Worm (Caenorhabditis elegans) whole organism, young adult: ENCODE data around the gene C49C3.20.

Experiments
- B0261.1 ChIP-seq: sonication (generic microtip); optimal IDR thresholded peaks from 2 replicates; lab custom pipeline; 2016; ENCODE audit warnings: mild to moderate bottlenecking, missing genetic modification characterization, moderate library complexity, missing compliant biosample characterization
- B0336.3 ChIP-seq: fragments of 200-800 bp; sonication (Bioruptor generic); IDR thresholded peaks from 2 replicates; pipeline ENCODE4 v1.3.6; 2022; ENCODE audit warnings: missing genetic modification characterization, missing compliant biosample characterization
- C17E4.6 ChIP-seq: fragments of 200-800 bp; sonication (Bioruptor generic); IDR thresholded peaks from 2 replicates; pipeline ENCODE4 v1.3.6; 2022; ENCODE audit warnings: missing genetic modification reagents, missing genetic modification characterization, missing compliant biosample characterization
- F22D6.2 ChIP-seq: sonication (generic microtip); optimal IDR thresholded peaks from 2 replicates; lab custom pipeline; 2016; ENCODE audit warnings: mild to moderate bottlenecking, missing genetic modification characterization, missing compliant biosample characterization
- F33H1.4 ChIP-seq: fragments of 200-800 bp; sonication (Bioruptor generic); IDR thresholded peaks from 2 replicates; pipeline ENCODE4 v1.3.6; 2022; ENCODE audit warnings: missing genetic modification reagents, missing genetic modification characterization, missing compliant biosample characterization
- F37B4.10 ChIP-seq: fragments of 200-800 bp; sonication (Bioruptor generic); IDR thresholded peaks from 2 replicates; pipeline ENCODE4 v1.3.6; 2022; ENCODE audit warnings: missing genetic modification characterization, missing compliant biosample characterization
- F49E8.2 ChIP-seq: sonication (generic microtip); optimal IDR thresholded peaks from 3 replicates; lab custom pipeline; 2017; ENCODE audit warnings: missing genetic modification characterization, mild to moderate bottlenecking, missing compliant biosample characterization, antibody characterized with exemption, moderate library complexity; ENCODE audit not compliant: insufficient read depth
- F55B11.4 ChIP-seq: sonication (generic microtip); optimal IDR thresholded peaks from 2 replicates; lab custom pipeline; 2016; ENCODE audit warnings: missing compliant biosample characterization, missing genetic modification characterization, borderline replicate concordance; ENCODE audit not compliant: insufficient read depth
- F57A8.1 ChIP-seq: fragments of 200-800 bp; sonication (Bioruptor generic); optimal IDR thresholded peaks from 2 replicates; lab custom pipeline; 2018; ENCODE audit warnings: mild to moderate bottlenecking, missing genetic modification characterization, moderate library complexity, missing compliant biosample characterization
- T26A5.8 ChIP-seq: sonication (generic microtip); optimal IDR thresholded peaks from 2 replicates; lab custom pipeline; 2016; ENCODE audit warnings: missing genetic modification characterization, missing compliant biosample characterization
- Y53G8AR.9 ChIP-seq: fragments of 200-800 bp; sonication (Bioruptor generic); conservative IDR thresholded peaks from 2 replicates; pipeline ENCODE4 v1.3.6; 2022; ENCODE audit warnings: missing genetic modification reagents, missing genetic modification characterization, missing compliant biosample characterization
- Y56A3A.18 ChIP-seq: fragments of 200-800 bp; sonication (Bioruptor generic); IDR thresholded peaks from 2 replicates; pipeline ENCODE4 v1.3.6; 2022; ENCODE audit warnings: missing genetic modification reagents, missing genetic modification characterization, missing compliant biosample characterization
- Y67H2A.10 ChIP-seq: fragments of 200-800 bp; sonication (Bioruptor generic); conservative IDR thresholded peaks from 2 replicates; pipeline ENCODE4 v1.3.6; 2022; ENCODE audit warnings: missing genetic modification reagents, missing genetic modification characterization, missing compliant biosample characterization
- Y95B8A.8 ChIP-seq: fragments of 200-800 bp; sonication (Bioruptor generic); IDR thresholded peaks from 2 replicates; pipeline ENCODE4 v1.3.6; 2022; ENCODE audit warnings: missing genetic modification reagents, missing genetic modification characterization, missing compliant biosample characterization
- ama-1 ChIP-seq, 3 experiments: fragments of 150-350 bp in 1 of 3; sonication (generic microtip) in 2 of 3; optimal IDR thresholded peaks; 2 replicates each; lab custom pipeline; 2014 to 2018; ENCODE audit warnings: missing biosample characterization in 2 of 3, missing genetic modification characterization in 2 of 3, missing genetic modification reagents in 2 of 3
- atf-7 ChIP-seq: sonication (generic microtip); optimal IDR thresholded peaks from 2 replicates; lab custom pipeline; 2017; ENCODE audit warnings: mild to moderate bottlenecking, missing genetic modification characterization, missing compliant biosample characterization
- ccch-3 ChIP-seq: fragments of 200-800 bp; sonication (Bioruptor generic); optimal IDR thresholded peaks from 2 replicates; lab custom pipeline; 2018; ENCODE audit warnings: mild to moderate bottlenecking, missing genetic modification characterization, missing compliant biosample characterization
- ceh-40 ChIP-seq: fragments of 200-800 bp; sonication (Bioruptor generic); IDR thresholded peaks from 2 replicates; pipeline ENCODE4 v1.3.6; 2022; ENCODE audit warnings: missing genetic modification characterization, missing compliant biosample characterization
- ceh-79 ChIP-seq: sonication (generic microtip); optimal IDR thresholded peaks from 2 replicates; lab custom pipeline; 2017; ENCODE audit warnings: mild to moderate bottlenecking, missing genetic modification characterization, missing compliant biosample characterization
- chd-7 ChIP-seq: sonication (generic microtip); optimal IDR thresholded peaks from 2 replicates; lab custom pipeline; 2016; ENCODE audit warnings: mild to moderate bottlenecking, missing genetic modification characterization, moderate library complexity, missing compliant biosample characterization
- die-1 ChIP-seq: sonication (generic microtip); optimal IDR thresholded peaks from 2 replicates; lab custom pipeline; 2016; ENCODE audit warnings: missing genotype, mild to moderate bottlenecking, missing genetic modification characterization, missing compliant biosample characterization
- egl-18 ChIP-seq: fragments of 200-800 bp; sonication (Bioruptor generic); IDR thresholded peaks from 2 replicates; pipeline ENCODE4 v1.3.6; 2022; ENCODE audit warnings: missing genetic modification reagents, missing genetic modification characterization, missing compliant biosample characterization
- ekl-4 ChIP-seq: fragments of 200-800 bp; sonication (Bioruptor generic); IDR thresholded peaks from 2 replicates; pipeline ENCODE4 v1.3.6; 2022; ENCODE audit warnings: missing genetic modification reagents, missing genetic modification characterization, missing compliant biosample characterization
- fkh-3 ChIP-seq: sonication (generic microtip); optimal IDR thresholded peaks from 2 replicates; lab custom pipeline; 2016; ENCODE audit warnings: mild to moderate bottlenecking, missing genetic modification characterization, missing compliant biosample characterization
- gei-17 ChIP-seq: fragments of 200-800 bp; sonication (Bioruptor generic); optimal IDR thresholded peaks from 2 replicates; lab custom pipeline; 2018; ENCODE audit warnings: mild to moderate bottlenecking, missing genetic modification characterization, missing compliant biosample characterization
- him-1 ChIP-seq: sonication (generic microtip); optimal IDR thresholded peaks from 2 replicates; lab custom pipeline; 2016; ENCODE audit warnings: missing genotype, missing genetic modification reagents, missing genetic modification characterization, missing compliant biosample characterization
- hmg-1.2 ChIP-seq: fragments of 200-800 bp; sonication (Bioruptor generic); IDR thresholded peaks from 2 replicates; pipeline ENCODE4 v1.3.6; 2022; ENCODE audit warnings: missing genetic modification reagents, missing genetic modification characterization, missing compliant biosample characterization
- hsf-1 ChIP-seq: fragments of 200-800 bp; sonication (Bioruptor generic); IDR thresholded peaks from 2 replicates; pipeline ENCODE4 v1.3.6; 2022; ENCODE audit warnings: missing genetic modification reagents, missing genetic modification characterization, missing compliant biosample characterization
- let-607 ChIP-seq, 2 experiments: fragments of 200-800 bp in 1 of 2; sonication (Bioruptor generic) in 1 of 2; sonication (generic microtip) in 1 of 2; optimal IDR thresholded peaks; 2 replicates each; lab custom pipeline; 2016 to 2018; ENCODE audit warnings: mild to moderate bottlenecking in 2 of 2, missing compliant biosample characterization in 2 of 2, missing genetic modification characterization in 2 of 2, moderate library complexity in 2 of 2, missing genotype in 1 of 2
- lin-26 ChIP-seq: fragments of 200-800 bp; sonication (Bioruptor generic); IDR thresholded peaks from 2 replicates; pipeline ENCODE4 v1.3.6; 2022; ENCODE audit warnings: missing genetic modification reagents, missing genetic modification characterization, missing compliant biosample characterization
- lin-54 ChIP-seq: fragments of 200-800 bp; sonication (Bioruptor generic); optimal IDR thresholded peaks from 2 replicates; lab custom pipeline; 2018; ENCODE audit warnings: mild to moderate bottlenecking, missing genetic modification characterization, missing compliant biosample characterization
- lsl-1 ChIP-seq: fragments of 200-800 bp; sonication (Bioruptor generic); optimal IDR thresholded peaks from 2 replicates; lab custom pipeline; 2018; ENCODE audit warnings: mild to moderate bottlenecking, missing genetic modification characterization, moderate library complexity, missing compliant biosample characterization
- madf-10 ChIP-seq: sonication (generic microtip); optimal IDR thresholded peaks from 2 replicates; lab custom pipeline; 2016; ENCODE audit warnings: mild to moderate bottlenecking, missing genetic modification characterization, missing compliant biosample characterization
- madf-6 ChIP-seq: fragments of 200-800 bp; sonication (Bioruptor generic); IDR thresholded peaks from 2 replicates; pipeline ENCODE4 v1.3.6; 2022; ENCODE audit warnings: missing genetic modification reagents, missing genetic modification characterization, missing compliant biosample characterization
- madf-8 ChIP-seq: fragments of 200-800 bp; sonication (Bioruptor generic); conservative IDR thresholded peaks from 2 replicates; pipeline ENCODE4 v1.3.6; 2022; ENCODE audit warnings: missing genetic modification reagents, missing genetic modification characterization, missing compliant biosample characterization
- mes-4 ChIP-seq: sonication (generic microtip); optimal IDR thresholded peaks from 2 replicates; lab custom pipeline; 2016; ENCODE audit warnings: missing genotype, missing genetic modification characterization, missing compliant biosample characterization
- nfya-1 ChIP-seq: sonication (generic microtip); optimal IDR thresholded peaks from 2 replicates; lab custom pipeline; 2017; ENCODE audit warnings: antibody characterized with exemption, missing compliant biosample characterization, missing genetic modification characterization, borderline replicate concordance; ENCODE audit not compliant: insufficient read depth
- nfya-2 ChIP-seq: fragments of 200-800 bp; sonication (Bioruptor generic); IDR thresholded peaks from 2 replicates; pipeline ENCODE4 v1.3.6; 2022; ENCODE audit warnings: missing genetic modification reagents, missing genetic modification characterization, missing compliant biosample characterization
- rec-8 ChIP-seq, 2 experiments: sonication (generic microtip); optimal IDR thresholded peaks; 2 replicates each; lab custom pipeline; 2016; ENCODE audit warnings: mild to moderate bottlenecking in 2 of 2, missing genetic modification characterization in 2 of 2, missing genetic modification reagents in 2 of 2, missing genotype in 2 of 2, missing biosample characterization in 1 of 2, missing compliant biosample characterization in 1 of 2, moderate library complexity in 1 of 2
- repo-1 ChIP-seq: sonication (generic microtip); optimal IDR thresholded peaks from 2 replicates; lab custom pipeline; 2017; ENCODE audit warnings: mild to moderate bottlenecking, missing genetic modification characterization, missing compliant biosample characterization
- rpc-1 ChIP-seq, 2 experiments: fragments of 150-350 bp in 1 of 2; sonication (generic microtip) in 1 of 2; optimal IDR thresholded peaks; 2 replicates each; lab custom pipeline; 2014 to 2018; ENCODE audit warnings: missing biosample characterization in 1 of 2, missing genetic modification characterization in 1 of 2, missing genetic modification reagents in 1 of 2, missing genotype in 1 of 2
- sdz-38 ChIP-seq: sonication (generic microtip); optimal IDR thresholded peaks from 2 replicates; lab custom pipeline; 2016; ENCODE audit warnings: missing genotype, missing genetic modification characterization, missing compliant biosample characterization
- sptf-2 ChIP-seq: fragments of 200-800 bp; sonication (Bioruptor generic); optimal IDR thresholded peaks from 2 replicates; lab custom pipeline; 2018; ENCODE audit warnings: mild to moderate bottlenecking, missing genetic modification characterization, missing compliant biosample characterization
- zfh-2 ChIP-seq: fragments of 200-800 bp; sonication (Bioruptor generic); conservative IDR thresholded peaks from 2 replicates; pipeline ENCODE4 v1.3.6; 2022; ENCODE audit warnings: missing genetic modification reagents, missing genetic modification characterization, missing compliant biosample characterization
- ztf-22 ChIP-seq: fragments of 200-800 bp; sonication (Bioruptor generic); optimal IDR thresholded peaks from 2 replicates; lab custom pipeline; 2018; ENCODE audit warnings: mild to moderate bottlenecking, missing genetic modification characterization, moderate library complexity, missing compliant biosample characterization
- ztf-25 ChIP-seq: fragments of 200-800 bp; sonication (Bioruptor generic); IDR thresholded peaks from 2 replicates; pipeline ENCODE4 v1.3.6; 2022; ENCODE audit warnings: missing genetic modification reagents, missing genetic modification characterization, missing compliant biosample characterization
- ztf-6 ChIP-seq: fragments of 200-800 bp; sonication (Bioruptor generic); IDR thresholded peaks from 2 replicates; pipeline ENCODE4 v1.3.6; 2022; ENCODE audit warnings: missing genetic modification reagents, missing genetic modification characterization, missing compliant biosample characterization

C49C3.20 gene

DNA sequence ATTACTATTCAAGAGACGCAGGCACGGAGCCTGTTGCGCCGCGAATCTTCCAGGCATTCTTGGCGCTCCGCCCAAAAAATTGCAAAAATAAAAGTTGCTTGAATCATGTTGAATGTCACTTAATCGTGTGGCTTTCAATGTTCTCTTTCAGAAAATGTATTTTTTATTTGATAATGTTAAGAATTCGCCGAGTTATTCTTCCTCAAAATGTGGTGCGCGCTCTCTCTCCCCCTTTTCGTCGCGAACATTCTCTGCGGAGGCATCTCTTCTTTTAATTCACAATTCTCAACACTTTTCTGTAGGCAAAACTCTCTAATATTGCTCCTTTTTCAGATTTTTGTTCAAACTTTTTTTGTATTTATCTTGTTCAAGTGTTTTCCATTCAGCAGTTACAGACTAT lies 37.9 kb downstream of the C49C3.20 start:
- TF ChIP-seq zfh-2 (GFP tag; lab: Robert Waterston, UW): 0 out of 2 replicates have a peak, but pooled peaks have one; percentile 31
- TF ChIP-seq B0336.3 (GFP tag; lab: Robert Waterston, UW): peak; percentile 93
- peak; percentile 85 for TF ChIP-seq F22D6.2 (tag; lab: Kevin White, UChicago)
- TF ChIP-seq T26A5.8 (tag; lab: Kevin White, UChicago): peak; percentile 5
- peak; percentile 88 for TF ChIP-seq F49E8.2 (tag; lab: Kevin White, UChicago)
- TF ChIP-seq ztf-6: peak; percentile 94
- TF ChIP-seq ccch-3 (GFP tag; lab: Kevin White, UChicago): peak; percentile 76
- TF ChIP-seq repo-1: peak; percentile 97
- TF ChIP-seq gei-17 (GFP tag; lab: Kevin White, UChicago): peak; percentile 88
- TF ChIP-seq C17E4.6 (GFP tag; lab: Robert Waterston, UW): peak; percentile 93
- no peak for TF ChIP-seq ztf-22
- peak; percentile 71; the same call in 1 of the 2 replicates for TF ChIP-seq ceh-40 (GFP tag; lab: Robert Waterston, UW)
- no peak for TF ChIP-seq mes-4 (tag; lab: Kevin White, UChicago)
- no peak for TF ChIP-seq nfya-1 (tag; lab: Kevin White, UChicago)
- TF ChIP-seq ama-1 (optimal IDR thresholded peaks at IDR 0.05; lab: Kevin White, UChicago): peak; percentile 44
- TF ChIP-seq ama-1 (GFP tag; optimal IDR thresholded peaks at IDR 0.05; lab: Kevin White, UChicago): peak in 1 of 2 experiments; percentile 74
- TF ChIP-seq sptf-2 (GFP tag; lab: Kevin White, UChicago): no peak
- peak; percentile 97 for TF ChIP-seq Y67H2A.10 (GFP tag; lab: Robert Waterston, UW)
- TF ChIP-seq ztf-25 (GFP tag; lab: Robert Waterston, UW): 0 out of 2 replicates have a peak, but pooled peaks have one; percentile 33
- no peak for TF ChIP-seq sdz-38
- peak; percentile 73 for TF ChIP-seq F33H1.4 (GFP tag; lab: Robert Waterston, UW)
- TF ChIP-seq hsf-1 (GFP tag; lab: Robert Waterston, UW): peak; percentile 100
- TF ChIP-seq lsl-1 (GFP tag; lab: Kevin White, UChicago): peak; percentile 64
- TF ChIP-seq rec-8 (tag; optimal IDR thresholded peaks at IDR 0.05; lab: Kevin White, UChicago): no peak
- no peak for TF ChIP-seq fkh-3 (tag; lab: Kevin White, UChicago)
- TF ChIP-seq Y53G8AR.9 (GFP tag; lab: Robert Waterston, UW): peak; percentile 97
- peak; percentile 42 for TF ChIP-seq B0261.1
- peak; percentile 82 to 91 for TF ChIP-seq let-607 (tag; optimal IDR thresholded peaks at IDR 0.05; lab: Kevin White, UChicago)
- TF ChIP-seq ceh-79: peak; percentile 79
- no peak for TF ChIP-seq F37B4.10 (GFP tag; lab: Robert Waterston, UW)
- TF ChIP-seq ekl-4 (GFP tag; lab: Robert Waterston, UW): peak; percentile 97
- peak; percentile 97 for TF ChIP-seq chd-7 (tag; lab: Kevin White, UChicago)
- TF ChIP-seq hmg-1.2: peak; percentile 91
- TF ChIP-seq egl-18 (GFP tag; lab: Robert Waterston, UW): peak; percentile 88
- TF ChIP-seq die-1 (tag; lab: Kevin White, UChicago): peak; percentile 24
- peak; percentile 23 for TF ChIP-seq him-1 (tag; lab: Kevin White, UChicago)
- peak; percentile 76 for TF ChIP-seq madf-6 (GFP tag; lab: Robert Waterston, UW)
- peak; percentile 96 for TF ChIP-seq atf-7 (tag; lab: Kevin White, UChicago)
- peak; percentile 61 for TF ChIP-seq madf-8 (GFP tag; lab: Robert Waterston, UW)
- TF ChIP-seq lin-26 (GFP tag; lab: Robert Waterston, UW): peak; percentile 68
- TF ChIP-seq madf-10 (tag; lab: Kevin White, UChicago): peak; percentile 91
- TF ChIP-seq rpc-1 (optimal IDR thresholded peaks at IDR 0.05; lab: Kevin White, UChicago): peak; percentile 80
- no peak for TF ChIP-seq rpc-1 (tag; optimal IDR thresholded peaks at IDR 0.05; lab: Kevin White, UChicago)
- no peak for TF ChIP-seq F57A8.1 (GFP tag; lab: Kevin White, UChicago)
- TF ChIP-seq Y56A3A.18 (GFP tag; lab: Robert Waterston, UW): 0 out of 2 replicates have a peak, but pooled peaks have one; percentile 38
- no peak for TF ChIP-seq nfya-2
- no peak for TF ChIP-seq F55B11.4 (tag; lab: Kevin White, UChicago)
- peak; percentile 93 for TF ChIP-seq lin-54
- peak; percentile 94 for TF ChIP-seq Y95B8A.8
